Worm (Caenorhabditis elegans): Measurements from ENCODE around the gene amt-4.
A peak's percentile ranks its signal among the peaks of the same experiment; 100 is the strongest.

amt-4 gene

DNA sequence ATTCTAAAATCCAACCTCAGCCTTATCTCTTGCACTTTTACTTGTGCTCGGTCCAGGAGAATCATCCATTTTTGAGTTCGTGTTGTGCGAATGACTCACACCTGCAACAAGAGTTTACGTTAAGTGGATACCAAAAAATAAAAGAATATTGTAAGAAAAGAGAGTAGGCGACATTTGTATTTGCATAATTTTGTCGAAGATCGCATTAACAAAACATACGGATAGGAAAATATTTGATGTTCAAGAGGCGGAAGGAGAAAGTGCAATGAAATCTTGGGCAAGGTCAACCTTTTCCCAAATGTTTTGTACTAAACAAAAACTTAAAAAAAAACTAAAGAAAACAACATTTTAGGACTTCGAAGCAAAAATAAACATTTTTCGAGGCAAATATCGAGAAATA lies 40.7 kb downstream of the amt-4 start, which contains the start of gene spat-3:
Gene spat-3 (minus strand): TSS at position 101 of the 400 bp plus-strand sequence.
- no peak for TF ChIP-seq lin-39 (tag; optimal IDR thresholded peaks at IDR 0.05)
- TF ChIP-seq ZK546.5 (tag; optimal IDR thresholded peaks at IDR 0.05): no peak
- TF ChIP-seq ztf-11 (tag; optimal IDR thresholded peaks at IDR 0.05): no peak
- TF ChIP-seq elt-1 (tag; optimal IDR thresholded peaks at IDR 0.05): no peak
- no peak for TF ChIP-seq ama-1 (optimal IDR thresholded peaks at IDR 0.05)
- TF ChIP-seq nhr-11 (tag; optimal IDR thresholded peaks at IDR 0.05): no peak
- no peak for TF ChIP-seq mml-1 (tag; optimal IDR thresholded peaks at IDR 0.05)
- TF ChIP-seq aly-2 (tag; optimal IDR thresholded peaks at IDR 0.05): no peak
- no peak for TF ChIP-seq lin-15B (tag; optimal IDR thresholded peaks at IDR 0.05)
- TF ChIP-seq nhr-76 (tag; optimal IDR thresholded peaks at IDR 0.05): no peak
- TF ChIP-seq jun-1 (tag; optimal IDR thresholded peaks at IDR 0.05): no peak
- no peak for TF ChIP-seq egl-5 (tag; optimal IDR thresholded peaks at IDR 0.05)
- no peak for TF ChIP-seq egl-27 (tag; optimal IDR thresholded peaks at IDR 0.05)
- no peak for TF ChIP-seq lsy-12 (tag; optimal IDR thresholded peaks at IDR 0.05)
- no peak for TF ChIP-seq nhr-28 (tag; optimal IDR thresholded peaks at IDR 0.05)
- TF ChIP-seq nhr-25 (tag; optimal IDR thresholded peaks at IDR 0.05): no peak
- no peak for TF ChIP-seq tbx-2 (tag; optimal IDR thresholded peaks at IDR 0.05)
- no peak for TF ChIP-seq nfya-1 (tag; optimal IDR thresholded peaks at IDR 0.05; ENCODE audit: insufficient read depth)

DNA sequence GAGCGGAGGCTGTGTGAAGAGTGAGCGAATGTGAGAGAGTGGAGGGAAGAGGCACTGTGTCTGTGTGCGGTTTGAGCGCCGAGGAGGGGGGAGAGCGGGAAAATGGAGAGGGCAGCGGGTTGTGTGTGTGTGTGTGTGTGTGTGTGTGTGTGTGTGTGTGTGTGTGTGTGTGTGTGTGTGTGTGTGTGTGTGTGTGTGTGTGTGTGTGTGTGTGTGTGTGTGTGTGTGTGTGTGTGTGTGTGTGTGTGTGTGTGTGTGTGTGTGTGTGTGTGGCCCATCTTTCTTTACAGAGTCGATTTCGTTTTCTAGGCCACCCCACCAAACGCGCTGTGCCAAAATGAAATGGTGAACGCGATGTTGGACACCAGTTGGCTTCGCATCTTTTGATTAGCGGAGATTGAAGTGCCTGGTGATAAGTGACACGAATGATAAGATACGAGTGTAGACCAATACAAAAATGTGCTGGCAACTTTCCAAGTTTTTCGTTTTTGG lies 41.3 kb downstream of the amt-4 start:
- peak; percentile 70 for TF ChIP-seq jun-1 (tag; optimal IDR thresholded peaks at IDR 0.05)
- peak; percentile 12 for TF ChIP-seq elt-1 (tag; optimal IDR thresholded peaks at IDR 0.05)
- TF ChIP-seq pqm-1 (tag; optimal IDR thresholded peaks at IDR 0.05): peak; percentile 5
- TF ChIP-seq lin-15B (tag; optimal IDR thresholded peaks at IDR 0.05): peak; percentile 42
- TF ChIP-seq lsy-12 (tag; optimal IDR thresholded peaks at IDR 0.05): peak; percentile 95
- peak; percentile 86 for TF ChIP-seq nhr-25 (tag; optimal IDR thresholded peaks at IDR 0.05)
- peak; percentile 77 for TF ChIP-seq lin-39 (tag; optimal IDR thresholded peaks at IDR 0.05)
- TF ChIP-seq pha-4 (tag; optimal IDR thresholded peaks at IDR 0.05): peak; percentile 34
- peak; percentile 53 for TF ChIP-seq nfya-1 (tag; optimal IDR thresholded peaks at IDR 0.05; ENCODE audit: insufficient read depth)
- TF ChIP-seq zag-1 (tag; optimal IDR thresholded peaks at IDR 0.05): peak; percentile 41
- peak; percentile 14 for TF ChIP-seq tbx-2 (tag; optimal IDR thresholded peaks at IDR 0.05)
- peak; percentile 93 for TF ChIP-seq elt-2 (tag; optimal IDR thresholded peaks at IDR 0.05)
- peak; percentile 8 for TF ChIP-seq nhr-23 (tag; optimal IDR thresholded peaks at IDR 0.05)
- peak; percentile 72 for TF ChIP-seq hmg-11 (tag; optimal IDR thresholded peaks at IDR 0.05)
- TF ChIP-seq nhr-43 (tag; optimal IDR thresholded peaks at IDR 0.05; ENCODE audit: poor library complexity, severe bottlenecking): peak; percentile 80

DNA sequence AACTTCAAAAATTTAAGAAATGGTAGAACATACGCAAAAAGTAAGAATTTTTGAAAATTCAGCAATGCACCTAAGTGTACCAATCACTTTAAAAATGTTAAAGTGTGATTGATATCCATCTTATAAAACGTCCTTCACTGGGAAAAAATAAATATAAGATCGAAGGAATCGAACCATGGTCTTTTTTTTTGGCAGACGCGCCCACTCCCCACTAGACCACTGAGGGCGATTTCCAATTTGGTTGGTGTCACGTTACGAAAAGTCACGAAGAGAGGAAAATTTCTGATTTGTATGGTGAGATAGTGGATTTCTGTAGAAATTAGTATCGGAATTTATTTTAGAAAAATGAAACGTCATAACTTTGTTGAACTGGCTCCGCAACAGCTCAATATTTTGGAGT lies 42.2 kb downstream of the amt-4 start:
- no peak for TF ChIP-seq zag-1 (tag; optimal IDR thresholded peaks at IDR 0.05)
- TF ChIP-seq ceh-9 (tag; optimal IDR thresholded peaks at IDR 0.05): no peak
- no peak for TF ChIP-seq fkh-2 (tag; optimal IDR thresholded peaks at IDR 0.05)

DNA sequence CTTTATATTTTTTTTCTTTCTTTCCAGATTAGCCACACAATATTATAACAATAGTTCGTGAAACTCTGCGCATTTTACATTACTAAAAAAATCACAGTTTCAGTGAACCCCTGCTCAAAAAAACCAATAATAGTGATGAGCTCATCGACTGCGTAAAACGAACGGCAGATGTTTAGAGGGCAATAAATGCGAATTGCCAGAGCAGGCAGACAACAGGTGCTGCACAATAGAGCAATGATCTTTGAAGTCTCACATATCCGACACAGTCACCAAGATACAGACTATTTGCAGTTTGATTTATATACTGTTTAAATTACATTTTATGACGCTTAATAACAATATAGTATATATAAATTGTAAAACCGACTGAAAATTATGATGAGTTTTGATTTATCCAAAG lies 44.5 kb downstream of the amt-4 start:
- TF ChIP-seq tbx-2 (tag; optimal IDR thresholded peaks at IDR 0.05): no peak
- peak; percentile 23 for TF ChIP-seq egl-5 (tag; optimal IDR thresholded peaks at IDR 0.05)

DNA sequence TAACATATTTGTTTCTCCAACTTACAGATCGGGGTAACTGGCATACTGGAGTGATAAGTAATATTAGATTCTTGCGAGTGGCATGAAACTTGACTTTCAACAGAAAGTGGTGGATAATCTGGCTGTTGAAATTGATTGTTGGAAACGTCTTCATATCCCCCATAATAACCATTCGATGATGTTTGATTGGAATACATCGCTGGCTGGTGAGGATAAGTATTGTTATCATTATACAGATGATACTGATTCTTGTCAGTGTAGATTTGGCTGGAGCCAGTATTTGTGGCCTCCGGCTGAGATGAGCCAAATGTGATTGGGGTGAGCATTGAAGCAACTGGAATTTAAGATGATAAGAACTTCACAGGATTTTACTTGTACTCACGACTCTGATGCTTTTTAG lies 49.9 kb downstream of the amt-4 start:
- TF ChIP-seq nhr-237 (tag; optimal IDR thresholded peaks at IDR 0.05) (no peak), snpc-4 (tag; optimal IDR thresholded peaks at IDR 0.05) (no peak), skn-1 (tag; optimal IDR thresholded peaks at IDR 0.05) (no peak), nfya-1 (tag; optimal IDR thresholded peaks at IDR 0.05; ENCODE audit: insufficient read depth) (no peak), nhr-43 (tag; optimal IDR thresholded peaks at IDR 0.05; ENCODE audit: poor library complexity, severe bottlenecking) (no peak), ztf-4 (tag; optimal IDR thresholded peaks at IDR 0.05) (no peak), fkh-10 (GFP tag; optimal IDR thresholded peaks at IDR 0.05) (no peak)

DNA sequence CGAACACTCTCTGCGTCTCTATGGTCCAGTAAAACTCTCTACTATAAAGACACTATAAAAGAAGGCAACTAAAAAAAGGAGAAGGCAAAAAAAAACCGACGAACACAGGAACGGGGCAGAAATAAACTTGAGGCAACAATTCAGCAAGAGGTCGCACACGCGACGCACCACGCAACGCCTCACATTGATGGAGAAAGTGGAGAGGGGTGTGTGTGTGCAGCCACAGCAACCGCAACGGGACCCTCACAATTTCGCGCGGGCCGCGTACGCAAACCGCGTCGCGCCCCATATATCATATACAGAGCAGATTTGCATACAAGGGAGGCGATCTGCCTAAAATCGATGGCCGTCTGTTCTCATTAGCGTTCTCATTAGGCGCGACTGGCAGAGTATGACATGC lies 51.7 kb downstream of the amt-4 start:
- TF ChIP-seq lin-39 (tag; optimal IDR thresholded peaks at IDR 0.05): peak; percentile 89
- peak; percentile 13 for TF ChIP-seq ceh-28 (tag; optimal IDR thresholded peaks at IDR 0.05)
- no peak for TF ChIP-seq nhr-67 (tag; optimal IDR thresholded peaks at IDR 0.05)
- TF ChIP-seq nhr-77 (tag; optimal IDR thresholded peaks at IDR 0.05): no peak
- TF ChIP-seq ceh-9 (tag; optimal IDR thresholded peaks at IDR 0.05): no peak
- peak; percentile 27 for TF ChIP-seq nfya-1 (tag; optimal IDR thresholded peaks at IDR 0.05; ENCODE audit: insufficient read depth)
- TF ChIP-seq egl-27 (tag; optimal IDR thresholded peaks at IDR 0.05): no peak
- TF ChIP-seq pha-4 (tag; optimal IDR thresholded peaks at IDR 0.05): peak; percentile 17
- TF ChIP-seq mml-1 (tag; optimal IDR thresholded peaks at IDR 0.05): no peak
- TF ChIP-seq ama-1 (optimal IDR thresholded peaks at IDR 0.05): peak; percentile 0
- TF ChIP-seq lin-15B (tag; optimal IDR thresholded peaks at IDR 0.05): peak; percentile 39
- TF ChIP-seq hmg-11 (tag; optimal IDR thresholded peaks at IDR 0.05): peak; percentile 46
- TF ChIP-seq egl-5 (tag; optimal IDR thresholded peaks at IDR 0.05): peak; percentile 10

Measured in whole organism, L3 larva.